Worm (Caenorhabditis elegans) whole organism, early embryonic: ENCODE results near the gene F59A6.12.

Experiments used
- B0310.2 ChIP-seq: sonication (generic microtip); optimal IDR thresholded peaks from 2 replicates; lab custom pipeline; 2016; ENCODE audit warnings: mild to moderate bottlenecking, missing genetic modification characterization, missing compliant biosample characterization
- F13C5.2 ChIP-seq: sonication (generic microtip); optimal IDR thresholded peaks from 2 replicates; lab custom pipeline; 2017; ENCODE audit warnings: mild to moderate bottlenecking, missing genetic modification characterization, inconsistent platforms, missing compliant biosample characterization
- aly-1 ChIP-seq: sonication (generic microtip); optimal IDR thresholded peaks from 2 replicates; lab custom pipeline; 2016; ENCODE audit warnings: missing genetic modification characterization, missing compliant biosample characterization
- ama-1 ChIP-seq: fragments of 150-350 bp; optimal IDR thresholded peaks from 2 replicates; lab custom pipeline; 2014
- ceh-13 ChIP-seq: fragments of 200-800 bp; sonication (Bioruptor generic); optimal IDR thresholded peaks from 2 replicates; lab custom pipeline; 2018; ENCODE audit warnings: mild to moderate bottlenecking, missing genetic modification characterization, missing compliant biosample characterization
- ceh-36 ChIP-seq: sonication (generic microtip); optimal IDR thresholded peaks from 2 replicates; lab custom pipeline; 2016; ENCODE audit warnings: missing genetic modification characterization, inconsistent platforms, missing compliant biosample characterization
- ets-7 ChIP-seq: sonication (generic microtip); optimal IDR thresholded peaks from 2 replicates; lab custom pipeline; 2016; ENCODE audit warnings: missing genotype, missing genetic modification characterization, missing compliant biosample characterization
- flt-1 ChIP-seq: fragments of 200-800 bp; sonication (Bioruptor generic); IDR thresholded peaks from 2 replicates; pipeline ENCODE4 v1.3.6; 2022; ENCODE audit warnings: missing genetic modification characterization, missing compliant biosample characterization
- hmbx-1 ChIP-seq: sonication (generic microtip); optimal IDR thresholded peaks from 2 replicates; lab custom pipeline; 2016; ENCODE audit warnings: mild to moderate bottlenecking, missing genetic modification characterization, missing compliant biosample characterization
- hmg-4 ChIP-seq: fragments of 200-800 bp; sonication (Bioruptor generic); optimal IDR thresholded peaks from 2 replicates; lab custom pipeline; 2018; ENCODE audit warnings: mild to moderate bottlenecking, missing genetic modification characterization, missing compliant biosample characterization
- hnd-1 ChIP-seq: sonication (generic microtip); optimal IDR thresholded peaks from 2 replicates; lab custom pipeline; 2016; ENCODE audit warnings: missing genetic modification characterization, missing compliant biosample characterization
- pes-1 ChIP-seq: fragments of 200-800 bp; sonication (Bioruptor generic); IDR thresholded peaks from 2 replicates; pipeline ENCODE4 v1.3.6; 2022; ENCODE audit warnings: missing genetic modification reagents, missing genetic modification characterization, missing compliant biosample characterization
- scrt-1 ChIP-seq: fragments of 200-800 bp; sonication (Bioruptor generic); IDR thresholded peaks from 2 replicates; pipeline ENCODE4 v1.3.6; 2022; ENCODE audit warnings: missing genetic modification characterization, missing compliant biosample characterization
- sea-1 ChIP-seq: fragments of 200-800 bp; sonication (Bioruptor generic); conservative IDR thresholded peaks from 2 replicates; pipeline ENCODE4 v1.3.6; 2022; ENCODE audit warnings: missing genetic modification characterization, missing compliant biosample characterization
- tbx-11 ChIP-seq: fragments of 200-800 bp; sonication (Bioruptor generic); IDR thresholded peaks from 2 replicates; pipeline ENCODE4 v1.3.6; 2022; ENCODE audit warnings: missing genetic modification characterization, missing compliant biosample characterization
- tbx-37 ChIP-seq: fragments of 200-800 bp; sonication (Bioruptor generic); conservative IDR thresholded peaks from 2 replicates; pipeline ENCODE4 v1.3.6; 2022; ENCODE audit warnings: missing genetic modification reagents, missing genetic modification characterization, missing compliant biosample characterization
- tra-4 ChIP-seq: sonication (generic microtip); optimal IDR thresholded peaks from 2 replicates; lab custom pipeline; 2017; ENCODE audit warnings: missing genetic modification characterization, missing compliant biosample characterization

The F59A6.12 gene

ce11 chrII:5040631-5041156 is 28.8 kb upstream of the F59A6.12 start, which contains the start of gene F33G12.7:
Gene F33G12.7, minus strand, starts transcription at chrII:5040681.
- TF ChIP-seq ceh-13 (GFP tag; lab: Kevin White, UChicago) (no peak), ets-7 (tag; lab: Kevin White, UChicago) (no peak), hmg-4 (GFP tag; lab: Kevin White, UChicago) (no peak)

DNA sequence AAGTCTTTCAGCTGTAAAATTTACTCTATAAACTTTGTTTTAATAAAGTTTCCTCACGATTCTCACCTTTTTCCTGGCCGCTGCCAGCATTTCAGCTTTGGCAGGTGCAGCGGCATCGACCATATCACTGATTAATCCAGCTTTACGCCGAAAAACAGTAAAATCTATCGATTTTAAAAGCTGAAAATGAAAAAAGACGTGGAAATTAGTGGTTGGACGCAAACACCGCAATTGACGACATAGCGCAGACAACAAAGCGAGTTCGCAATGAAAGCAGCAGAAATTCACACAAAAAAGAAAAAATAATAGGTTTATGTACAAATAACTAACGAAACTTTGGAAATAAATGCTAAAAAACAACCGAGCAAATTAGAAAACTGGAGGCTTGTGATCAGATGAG is 28.0 kb upstream of the F59A6.12 start, which contains the start of gene golg-2:
golg-2 (minus strand) TSS at position 180 of the 400 bp plus-strand sequence.
- no peak for TF ChIP-seq pes-1 (GFP tag; lab: Robert Waterston, UW)
- no peak for TF ChIP-seq scrt-1
- TF ChIP-seq aly-1 (tag; lab: Kevin White, UChicago): no peak
- no peak for TF ChIP-seq tbx-37
- no peak for TF ChIP-seq hnd-1 (tag; lab: Kevin White, UChicago)
- no peak for TF ChIP-seq tbx-11
- no peak for TF ChIP-seq hmg-4 (GFP tag; lab: Kevin White, UChicago)
- TF ChIP-seq ets-7 (tag; lab: Kevin White, UChicago): no peak
- no peak for TF ChIP-seq ama-1 (lab: Kevin White, UChicago)
- no peak for TF ChIP-seq F13C5.2
- TF ChIP-seq sea-1: no peak

- TF ChIP-seq tra-4 (tag; lab: Kevin White, UChicago): no peak
- no peak for TF ChIP-seq hmg-4 (GFP tag; lab: Kevin White, UChicago)
- TF ChIP-seq F13C5.2: no peak
- no peak for TF ChIP-seq flt-1 (GFP tag; lab: Robert Waterston, UW)
- TF ChIP-seq tbx-37: no peak
- TF ChIP-seq sea-1: no peak
Observed at ce11 chrII:5036128-5036527, 24.2 kb upstream of the F59A6.12 start, which contains the start of gene lrr-1. Gene lrr-1, minus strand, starts transcription at chrII:5036439.

ce11 chrII:5033935-5034334 is 22.1 kb upstream of the F59A6.12 start, which contains the start of gene F33G12.3:
Gene F33G12.3, minus strand, starts transcription at chrII:5034035.
- no peak for TF ChIP-seq sea-1
- TF ChIP-seq hmg-4 (GFP tag; lab: Kevin White, UChicago): no peak
- TF ChIP-seq pes-1 (GFP tag; lab: Robert Waterston, UW): no peak
- TF ChIP-seq hnd-1 (tag; lab: Kevin White, UChicago): no peak
- TF ChIP-seq ceh-13 (GFP tag; lab: Kevin White, UChicago): no peak
- TF ChIP-seq ama-1 (lab: Kevin White, UChicago): no peak
- no peak for TF ChIP-seq aly-1 (tag; lab: Kevin White, UChicago)

- TF ChIP-seq ceh-13 (GFP tag; lab: Kevin White, UChicago) (peak; percentile 77), F13C5.2 (peak; percentile 97), ama-1 (lab: Kevin White, UChicago) (peak; percentile 74), sea-1 (peak; percentile 92), pes-1 (GFP tag; lab: Robert Waterston, UW) (peak; percentile 96), scrt-1 (peak; percentile 95), aly-1 (tag; lab: Kevin White, UChicago) (peak; percentile 96), hmg-4 (GFP tag; lab: Kevin White, UChicago) (peak; percentile 98), hmbx-1 (tag; lab: Kevin White, UChicago) (peak; percentile 83), tbx-37 (peak; percentile 94), B0310.2 (tag; lab: Kevin White, UChicago) (peak; percentile 94), flt-1 (GFP tag; lab: Robert Waterston, UW) (peak; percentile 91), tbx-11 (peak; percentile 94), tra-4 (tag; lab: Kevin White, UChicago) (peak; percentile 81), ceh-36 (tag; lab: Kevin White, UChicago) (peak; percentile 92), hnd-1 (tag; lab: Kevin White, UChicago) (peak; percentile 79), ets-7 (tag; lab: Kevin White, UChicago) (peak; percentile 91)
Observed at ce11 chrII:5032669-5033068, 20.8 kb upstream of the F59A6.12 start.

ce11 chrII:5031612-5032011 is 19.7 kb upstream of the F59A6.12 start, which contains the start of gene wdr-83:
Gene wdr-83, minus strand, starts transcription at chrII:5031712.
- TF ChIP-seq ama-1 (lab: Kevin White, UChicago): no peak
- no peak for TF ChIP-seq F13C5.2
- TF ChIP-seq pes-1 (GFP tag; lab: Robert Waterston, UW): no peak
- no peak for TF ChIP-seq tbx-11
- TF ChIP-seq aly-1 (tag; lab: Kevin White, UChicago): no peak
- no peak for TF ChIP-seq scrt-1
- no peak for TF ChIP-seq B0310.2 (tag; lab: Kevin White, UChicago)
- no peak for TF ChIP-seq ceh-36 (tag; lab: Kevin White, UChicago)
- TF ChIP-seq ceh-13 (GFP tag; lab: Kevin White, UChicago): no peak
- no peak for TF ChIP-seq ets-7 (tag; lab: Kevin White, UChicago)
- TF ChIP-seq tra-4 (tag; lab: Kevin White, UChicago): no peak
- TF ChIP-seq hnd-1 (tag; lab: Kevin White, UChicago): no peak
- TF ChIP-seq tbx-37: no peak

ce11 chrII:5027952-5028351 is 16.1 kb upstream of the F59A6.12 start:
- TF ChIP-seq ama-1 (lab: Kevin White, UChicago): no peak
- no peak for TF ChIP-seq hnd-1 (tag; lab: Kevin White, UChicago)
- no peak for TF ChIP-seq tbx-37
- TF ChIP-seq tra-4 (tag; lab: Kevin White, UChicago): no peak
- TF ChIP-seq ceh-36 (tag; lab: Kevin White, UChicago): no peak
- TF ChIP-seq sea-1: no peak
- TF ChIP-seq hmg-4 (GFP tag; lab: Kevin White, UChicago): no peak
- no peak for TF ChIP-seq pes-1 (GFP tag; lab: Robert Waterston, UW)
- no peak for TF ChIP-seq flt-1 (GFP tag; lab: Robert Waterston, UW)
- no peak for TF ChIP-seq aly-1 (tag; lab: Kevin White, UChicago)
- no peak for TF ChIP-seq B0310.2 (tag; lab: Kevin White, UChicago)
- no peak for TF ChIP-seq F13C5.2
